Worm (Caenorhabditis elegans) whole organism, L2 larva: ENCODE data around the gene W09D6.1.

Experiments used
- C34F6.9 ChIP-seq: fragments of 150-350 bp; optimal IDR thresholded peaks from 2 replicates; lab custom pipeline; 2014; ENCODE audit warnings: missing biosample characterization, missing genetic modification characterization
- F13H6.1 ChIP-seq: sonication (generic microtip); optimal IDR thresholded peaks from 2 replicates; lab custom pipeline; 2016; ENCODE audit warnings: missing genetic modification characterization, missing compliant biosample characterization
- R02D3.7 ChIP-seq: fragments of 150-350 bp; optimal IDR thresholded peaks from 2 replicates; lab custom pipeline; 2014; ENCODE audit warnings: missing biosample characterization, missing genetic modification characterization
- Y55F3AM.14 ChIP-seq: fragments of 200-800 bp; sonication (Bioruptor generic); optimal IDR thresholded peaks from 2 replicates; lab custom pipeline; 2018; ENCODE audit warnings: mild to moderate bottlenecking, missing genetic modification characterization, missing compliant biosample characterization
- ama-1 ChIP-seq: fragments of 150-350 bp; optimal IDR thresholded peaks from 2 replicates; lab custom pipeline; 2018; ENCODE audit warnings: inconsistent platforms
- blmp-1 ChIP-seq: sonication (generic microtip); optimal IDR thresholded peaks from 2 replicates; lab custom pipeline; 2017; ENCODE audit warnings: missing genetic modification characterization, mild to moderate bottlenecking, missing compliant biosample characterization, antibody characterized with exemption, moderate library complexity; ENCODE audit not compliant: insufficient read depth
- ceh-16 ChIP-seq: fragments of 150-350 bp; optimal IDR thresholded peaks from 2 replicates; lab custom pipeline; 2014; ENCODE audit warnings: missing biosample characterization, missing genetic modification characterization
- crh-2 ChIP-seq: sonication (generic microtip); optimal IDR thresholded peaks from 2 replicates; lab custom pipeline; 2017; ENCODE audit warnings: missing biosample characterization, missing genetic modification characterization
- egl-27 ChIP-seq: sonication (generic microtip); optimal IDR thresholded peaks from 3 replicates; lab custom pipeline; 2017; ENCODE audit warnings: missing biosample characterization, missing genetic modification reagents, missing genetic modification characterization
- fos-1 ChIP-seq: fragments of 150-350 bp; optimal IDR thresholded peaks from 2 replicates; lab custom pipeline; 2014; ENCODE audit warnings: missing biosample characterization, missing genetic modification characterization
- gmeb-1 ChIP-seq: fragments of 150-350 bp; optimal IDR thresholded peaks from 2 replicates; lab custom pipeline; 2014; ENCODE audit warnings: missing biosample characterization, missing genetic modification characterization
- lin-11 ChIP-seq: fragments of 150-350 bp; sonication (generic microtip); optimal IDR thresholded peaks from 2 replicates; lab custom pipeline; 2014; ENCODE audit warnings: missing biosample characterization, missing genetic modification characterization, inconsistent platforms, mixed read lengths
- lin-39 ChIP-seq: fragments of 150-350 bp; optimal IDR thresholded peaks from 2 replicates; lab custom pipeline; 2014; ENCODE audit warnings: missing biosample characterization, missing genetic modification reagents, missing genetic modification characterization
- lsy-2 ChIP-seq, 2 experiments: fragments of 150-350 bp in 1 of 2; sonication (generic microtip) in 1 of 2; optimal IDR thresholded peaks; 2 replicates each; lab custom pipeline; 2014 to 2017; ENCODE audit warnings: missing biosample characterization in 2 of 2, missing genetic modification characterization in 2 of 2
- mdl-1 ChIP-seq, 2 experiments: fragments of 150-350 bp in 1 of 2; sonication (generic microtip) in 1 of 2; optimal IDR thresholded peaks; 2 replicates each; lab custom pipeline; 2017; ENCODE audit warnings: missing biosample characterization in 2 of 2, missing genetic modification characterization in 2 of 2
- nhr-10 ChIP-seq: sonication (generic microtip); optimal IDR thresholded peaks from 2 replicates; lab custom pipeline; 2017; ENCODE audit warnings: missing biosample characterization, missing genetic modification characterization
- nhr-11 ChIP-seq: fragments of 150-350 bp; optimal IDR thresholded peaks from 2 replicates; lab custom pipeline; 2014; ENCODE audit warnings: missing biosample characterization, missing genetic modification characterization
- nhr-12 ChIP-seq: fragments of 150-350 bp; optimal IDR thresholded peaks from 2 replicates; lab custom pipeline; 2014; ENCODE audit warnings: missing biosample characterization, missing genetic modification characterization
- nhr-129 ChIP-seq: fragments of 150-350 bp; optimal IDR thresholded peaks from 2 replicates; lab custom pipeline; 2014; ENCODE audit warnings: missing biosample characterization, missing genetic modification characterization
- nhr-237 ChIP-seq: fragments of 150-350 bp; optimal IDR thresholded peaks from 2 replicates; lab custom pipeline; 2014; ENCODE audit warnings: missing biosample characterization, missing genetic modification characterization
- nhr-6 ChIP-seq: fragments of 150-350 bp; optimal IDR thresholded peaks from 2 replicates; lab custom pipeline; 2014; ENCODE audit warnings: missing biosample characterization, missing genetic modification characterization
- sem-4 ChIP-seq: fragments of 150-350 bp; optimal IDR thresholded peaks from 2 replicates; lab custom pipeline; 2014; ENCODE audit warnings: missing biosample characterization, missing genetic modification reagents, missing genetic modification characterization
- sma-3 ChIP-seq: sonication (generic microtip); optimal IDR thresholded peaks from 2 replicates; lab custom pipeline; 2016; ENCODE audit warnings: missing genetic modification reagents, missing genetic modification characterization, missing compliant biosample characterization
- sma-9 ChIP-seq, 2 experiments: fragments of 150-350 bp in 1 of 2; sonication (generic microtip) in 1 of 2; optimal IDR thresholded peaks; 2 replicates each; lab custom pipeline; 2014 to 2016; ENCODE audit warnings: missing genetic modification characterization in 2 of 2, mild to moderate bottlenecking in 1 of 2, missing biosample characterization in 1 of 2, missing compliant biosample characterization in 1 of 2, missing genetic modification reagents in 1 of 2, moderate library complexity in 1 of 2
- snpc-4 ChIP-seq: fragments of 150-350 bp; optimal IDR thresholded peaks from 2 replicates; lab custom pipeline; 2014; ENCODE audit warnings: missing biosample characterization, missing genetic modification characterization
- unc-39 ChIP-seq: fragments of 150-350 bp; optimal IDR thresholded peaks from 2 replicates; lab custom pipeline; 2014; ENCODE audit warnings: missing biosample characterization, missing genetic modification characterization
- unc-55 ChIP-seq: fragments of 150-350 bp; sonication (generic microtip); optimal IDR thresholded peaks from 3 replicates; lab custom pipeline; 2014; ENCODE audit warnings: missing biosample characterization, missing genetic modification reagents, missing genetic modification characterization
- zag-1 ChIP-seq: fragments of 150-350 bp; optimal IDR thresholded peaks from 2 replicates; lab custom pipeline; 2014; ENCODE audit warnings: missing biosample characterization, missing genetic modification characterization
- ztf-1 ChIP-seq: fragments of 200-800 bp; sonication (Bioruptor generic); conservative IDR thresholded peaks from 2 replicates; pipeline ENCODE4 v1.3.6; 2022; ENCODE audit warnings: missing genetic modification characterization, missing compliant biosample characterization
- ztf-11 ChIP-seq: sonication (generic microtip); optimal IDR thresholded peaks from 2 replicates; lab custom pipeline; 2017; ENCODE audit warnings: missing biosample characterization, missing genetic modification characterization

W09D6.1 gene

DNA sequence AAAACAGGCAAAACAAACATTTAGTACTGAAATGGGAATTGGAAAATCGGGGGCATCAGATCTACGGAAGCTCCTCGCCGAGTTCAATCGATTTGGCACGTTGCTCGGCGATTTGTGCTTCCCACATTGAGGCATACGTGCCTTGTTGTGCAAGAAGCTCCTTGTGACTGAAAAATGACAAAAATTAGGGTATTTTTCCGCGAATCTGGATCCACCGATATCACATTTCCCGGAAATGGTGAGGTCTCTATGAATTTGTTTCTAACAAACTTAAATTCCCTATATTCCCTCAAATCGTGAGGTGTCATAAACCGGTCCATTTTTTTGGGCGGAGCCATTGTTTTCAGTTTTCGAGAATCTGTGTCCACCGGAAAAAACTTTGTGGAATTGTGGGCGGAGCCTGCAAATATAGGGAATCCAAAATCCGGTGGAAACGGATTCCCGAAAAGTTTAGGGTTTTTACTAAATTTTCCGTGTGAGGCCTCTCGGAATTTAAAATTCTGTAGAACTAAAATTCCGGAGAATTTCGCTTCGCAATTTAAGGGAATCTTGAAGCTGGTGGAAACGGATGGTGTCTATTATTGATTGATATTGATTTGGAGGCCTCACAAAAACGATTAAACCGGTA lies 23.1 kb downstream of the W09D6.1 start:
- TF ChIP-seq ceh-16 (tag; lab: Kevin White, UChicago) (no peak), R02D3.7 (tag; lab: Kevin White, UChicago) (no peak), zag-1 (tag; lab: Kevin White, UChicago) (no peak), ama-1 (no peak), sma-3 (peak; percentile 71), F13H6.1 (tag; lab: Kevin White, UChicago) (peak; percentile 9), unc-55 (GFP tag; lab: Kevin White, UChicago) (no peak), nhr-12 (tag; lab: Kevin White, UChicago) (no peak), lin-11 (tag; lab: Kevin White, UChicago) (no peak), mdl-1 (tag; optimal IDR thresholded peaks at IDR 0.05; lab: Kevin White, UChicago) (no peak), ztf-1 (GFP tag; lab: Robert Waterston, UW) (0 out of 2 replicates have a peak, but pooled peaks have one; percentile 77), unc-39 (tag; lab: Kevin White, UChicago) (no peak), lin-39 (no peak), lsy-2 (tag; optimal IDR thresholded peaks at IDR 0.05; lab: Kevin White, UChicago) (peak in 1 of 2 experiments; percentile 31), ztf-11 (no peak)

DNA sequence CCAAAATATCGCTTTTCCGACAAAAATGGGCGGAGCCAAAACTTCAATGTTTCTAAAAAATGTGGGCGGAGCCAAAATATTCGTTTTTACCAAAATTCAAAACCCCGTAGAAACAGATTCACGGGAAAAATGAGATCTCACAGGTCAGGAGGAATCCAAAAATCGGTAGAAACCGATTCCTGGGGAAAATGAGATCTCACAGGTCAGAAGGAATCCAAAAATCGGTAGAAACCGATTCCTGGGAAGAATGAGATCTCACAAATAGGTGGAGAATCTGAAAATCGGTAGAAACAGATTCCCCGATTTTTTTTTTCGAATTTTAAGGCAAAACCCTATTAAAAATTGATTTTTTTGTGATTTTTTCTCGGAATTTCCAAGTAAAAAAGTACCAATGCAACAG lies 24.8 kb downstream of the W09D6.1 start:
- no peak for TF ChIP-seq snpc-4 (tag; lab: Kevin White, UChicago)
- TF ChIP-seq unc-55 (GFP tag; lab: Kevin White, UChicago), result peak; percentile 17
- TF ChIP-seq sma-9 (GFP tag; optimal IDR thresholded peaks at IDR 0.05; lab: Kevin White, UChicago), result no peak
- no peak for TF ChIP-seq sma-9 (tag; optimal IDR thresholded peaks at IDR 0.05; lab: Kevin White, UChicago)
- TF ChIP-seq lin-39, result no peak

DNA sequence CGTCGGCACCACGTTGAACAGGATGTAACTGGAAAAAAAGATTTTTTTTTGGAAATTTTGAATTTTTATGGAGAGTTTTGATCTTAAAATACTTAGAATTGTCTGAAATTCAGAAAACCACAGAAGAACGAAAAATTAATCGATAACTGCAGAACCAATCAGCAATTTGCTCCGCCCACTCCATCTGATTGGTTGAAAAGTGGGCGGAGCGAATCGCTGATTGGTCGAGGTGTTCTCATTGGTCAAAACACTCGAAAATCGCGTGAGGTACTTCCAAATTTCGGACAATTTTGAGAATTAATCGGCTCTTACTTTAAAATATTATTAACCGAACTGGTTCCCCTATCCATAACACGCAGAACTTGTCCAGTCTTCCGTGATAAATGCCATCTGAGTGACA lies 27.0 kb downstream of the W09D6.1 start:
- TF ChIP-seq nhr-237 (tag; lab: Kevin White, UChicago), result no peak
- TF ChIP-seq unc-55 (GFP tag; lab: Kevin White, UChicago), result no peak
- TF ChIP-seq sem-4 (tag; lab: Kevin White, UChicago), result no peak
- no peak for TF ChIP-seq C34F6.9 (tag; lab: Kevin White, UChicago)
- TF ChIP-seq ceh-16 (tag; lab: Kevin White, UChicago), result no peak
- no peak for TF ChIP-seq sma-9 (GFP tag; optimal IDR thresholded peaks at IDR 0.05; lab: Kevin White, UChicago)
- no peak for TF ChIP-seq sma-9 (tag; optimal IDR thresholded peaks at IDR 0.05; lab: Kevin White, UChicago)
- TF ChIP-seq crh-2, result no peak

DNA sequence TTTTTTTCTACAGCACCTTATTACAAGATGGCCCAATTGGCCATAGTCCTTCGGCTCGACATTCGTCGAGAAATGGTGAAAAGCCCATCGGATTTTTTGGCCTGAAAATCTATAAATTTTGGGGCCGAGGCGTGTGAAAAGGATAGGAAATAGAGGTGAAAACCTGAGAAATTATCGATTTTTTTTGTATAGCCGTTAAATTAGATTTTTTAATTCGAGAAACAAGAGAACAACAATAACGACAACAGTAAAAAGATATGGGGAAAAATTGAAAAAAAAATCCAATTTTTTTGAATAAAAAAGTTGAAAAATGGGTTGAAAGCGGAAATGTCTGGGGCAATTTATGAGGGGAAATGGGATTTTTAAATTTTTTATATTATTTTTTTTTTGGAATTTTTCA lies 31.2 kb downstream of the W09D6.1 start, which contains the start of gene hmt-1:
Gene hmt-1, minus strand, starts transcription at position 101 of the 400 bp plus-strand sequence.
- TF ChIP-seq ztf-11 (no peak), ceh-16 (tag; lab: Kevin White, UChicago) (no peak), R02D3.7 (tag; lab: Kevin White, UChicago) (no peak), unc-55 (GFP tag; lab: Kevin White, UChicago) (no peak), egl-27 (tag; lab: Kevin White, UChicago) (no peak), ztf-1 (GFP tag; lab: Robert Waterston, UW) (no peak), fos-1 (tag; lab: Kevin White, UChicago) (no peak), nhr-129 (no peak), gmeb-1 (tag; lab: Kevin White, UChicago) (no peak), lin-39 (no peak), Y55F3AM.14 (GFP tag; lab: Kevin White, UChicago) (no peak), snpc-4 (tag; lab: Kevin White, UChicago) (no peak), nhr-11 (tag; lab: Kevin White, UChicago) (no peak), nhr-237 (tag; lab: Kevin White, UChicago) (no peak)

ce11 chrIII:11101246-11101645 lies 32.6 kb downstream of the W09D6.1 start:
- no peak for TF ChIP-seq nhr-6 (tag; lab: Kevin White, UChicago)
- no peak for TF ChIP-seq fos-1 (tag; lab: Kevin White, UChicago)
- no peak for TF ChIP-seq R02D3.7 (tag; lab: Kevin White, UChicago)
- TF ChIP-seq gmeb-1 (tag; lab: Kevin White, UChicago), result no peak
- no peak for TF ChIP-seq lin-11 (tag; lab: Kevin White, UChicago)
- TF ChIP-seq F13H6.1 (tag; lab: Kevin White, UChicago), result no peak
- no peak for TF ChIP-seq nhr-10 (tag; lab: Kevin White, UChicago)
- TF ChIP-seq blmp-1, result no peak
- TF ChIP-seq, all 48 proteins: peak for 0
